Fruit fly (Drosophila melanogaster) whole organism: ENCODE data around the gene CG14644.

Source experiments
- CG8478 ChIP-seq: fragments of >200 bp; optimal IDR thresholded peaks from 2 replicates; lab custom pipeline; 2018; ENCODE audit warnings: inconsistent platforms
- EcR ChIP-seq, 2 experiments: fragments of >200 bp; optimal IDR thresholded peaks; 2 replicates each; lab custom pipeline; 2017; ENCODE audit warnings: missing biosample characterization in 2 of 2, missing genetic modification characterization in 2 of 2, missing genetic modification reagents in 2 of 2
- pan ChIP-seq: fragments of >200 bp; optimal IDR thresholded peaks from 2 replicates; lab custom pipeline; 2017
- psq ChIP-seq: fragments of >200 bp; optimal IDR thresholded peaks from 2 replicates; lab custom pipeline; 2017

DNA sequence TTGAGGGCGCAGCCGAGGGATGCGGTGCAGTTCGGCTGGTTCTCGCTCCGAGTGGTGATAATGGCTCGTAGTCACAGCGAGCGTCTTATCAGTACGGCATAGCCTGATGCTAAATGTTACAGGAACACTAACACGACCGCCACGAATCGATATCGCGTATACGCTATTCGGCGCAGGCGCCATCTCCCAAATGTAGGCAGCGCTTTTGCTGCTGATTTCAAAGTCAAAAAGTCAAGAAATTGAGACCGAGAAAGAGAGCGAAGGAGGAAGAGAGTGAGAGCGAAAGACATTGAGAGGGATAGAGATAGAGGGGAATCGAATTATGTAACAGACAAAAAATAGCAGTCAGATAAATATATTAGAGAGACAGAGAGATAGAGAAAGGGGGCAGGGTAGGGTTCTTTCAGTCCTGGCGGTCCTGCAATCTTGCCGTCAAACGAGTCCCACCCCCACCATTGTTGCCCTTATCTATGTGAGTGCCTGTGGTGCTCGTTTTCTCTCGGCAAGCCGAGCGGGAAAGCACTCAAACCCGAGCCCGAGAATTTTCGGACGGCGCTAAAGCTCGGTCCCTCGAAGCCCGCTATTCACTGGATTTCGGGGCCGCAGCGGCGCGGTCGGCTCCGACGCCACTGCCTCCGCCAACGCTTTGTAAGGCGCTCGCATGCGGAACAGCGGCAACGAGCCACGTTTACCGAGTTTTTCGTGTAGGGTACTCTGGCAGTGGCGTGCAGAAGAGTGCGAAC, 28.4 kb upstream of the CG14644 start:
- TF ChIP-seq psq: no peak
- TF ChIP-seq pan (lab: Kevin White, UChicago): no peak
- TF ChIP-seq EcR (GFP tag; optimal IDR thresholded peaks at IDR 0.05; lab: Kevin White, UChicago): no peak
- no peak for TF ChIP-seq CG8478 (lab: Kevin White, UChicago)
